Worm (Caenorhabditis elegans) whole organism, mixed stage, embryonic: ENCODE measurements around the gene nas-27.

Source experiments
- ceh-39 ChIP-seq: fragments of 150-350 bp; optimal IDR thresholded peaks from 2 replicates; lab custom pipeline; 2014; ENCODE audit warnings: missing biosample characterization, missing genetic modification characterization
- elt-3 ChIP-seq: fragments of 150-350 bp; optimal IDR thresholded peaks from 2 replicates; lab custom pipeline; 2014; ENCODE audit warnings: missing biosample characterization, missing genetic modification characterization
- ham-2 ChIP-seq: fragments of 200-800 bp; sonication (Bioruptor generic); optimal IDR thresholded peaks from 2 replicates; lab custom pipeline; 2018; ENCODE audit warnings: mild to moderate bottlenecking, missing genetic modification characterization, missing compliant biosample characterization
- mep-1 ChIP-seq: fragments of 150-350 bp; optimal IDR thresholded peaks from 2 replicates; lab custom pipeline; 2017; ENCODE audit warnings: missing biosample characterization, missing genetic modification reagents, missing genetic modification characterization, inconsistent platforms
- nhr-12 ChIP-seq: fragments of 150-350 bp; optimal IDR thresholded peaks from 2 replicates; lab custom pipeline; 2014; ENCODE audit warnings: missing biosample characterization, missing genetic modification characterization
- nhr-237 ChIP-seq: fragments of 150-350 bp; optimal IDR thresholded peaks from 2 replicates; lab custom pipeline; 2014; ENCODE audit warnings: missing biosample characterization, missing genetic modification characterization
- nhr-28 ChIP-seq: fragments of 150-350 bp; optimal IDR thresholded peaks from 2 replicates; lab custom pipeline; 2014; ENCODE audit warnings: missing biosample characterization, missing genetic modification characterization
- pha-4 ChIP-seq: fragments of 150-350 bp; optimal IDR thresholded peaks from 2 replicates; lab custom pipeline; 2018; ENCODE audit warnings: missing biosample characterization, missing genetic modification reagents, missing genetic modification characterization
- snpc-4 ChIP-seq: fragments of 150-350 bp; optimal IDR thresholded peaks from 2 replicates; lab custom pipeline; 2014; ENCODE audit warnings: missing biosample characterization, missing genetic modification characterization

ce11 chrII:1131367-1131766 lies 47.8 kb downstream of the nas-27 start:
- TF ChIP-seq mep-1 (tag; lab: Kevin White, UChicago) (no peak), nhr-28 (tag; lab: Kevin White, UChicago) (no peak), ceh-39 (tag; lab: Kevin White, UChicago) (no peak), nhr-237 (tag; lab: Kevin White, UChicago) (no peak), pha-4 (no peak), ham-2 (GFP tag; lab: Kevin White, UChicago) (no peak), nhr-12 (tag; lab: Kevin White, UChicago) (no peak), elt-3 (no peak), snpc-4 (tag; lab: Kevin White, UChicago) (no peak)
